Worm (Caenorhabditis elegans): ENCODE data around the gene C34E10.12.

- TF ChIP-seq ref-1 (GFP tag; conservative IDR thresholded peaks at IDR 0.05), result no peak
- TF ChIP-seq ztf-29 (GFP tag; IDR thresholded peaks at IDR 0.05), result no peak
- TF ChIP-seq klf-2 (GFP tag; conservative IDR thresholded peaks at IDR 0.05), result no peak
- TF ChIP-seq cog-1 (tag; optimal IDR thresholded peaks at IDR 0.05), result no peak
- TF ChIP-seq flt-1 (GFP tag; IDR thresholded peaks at IDR 0.05), result no peak
- TF ChIP-seq tab-1 (GFP tag; IDR thresholded peaks at IDR 0.05), result no peak
- no peak for TF ChIP-seq ztf-23 (GFP tag; IDR thresholded peaks at IDR 0.05)
Observed at ce11 chrIII:5221820-5222219, 5.9 kb downstream of the C34E10.12 start.
